Fruit fly (Drosophila melanogaster) whole organism, embryonic: Measurements from ENCODE around the gene Prim2.
A peak's percentile ranks its signal among the peaks of the same experiment; 100 is the strongest.

Experiments used
- Ada2b ChIP-seq: fragments of 200-800 bp; sonication (Bioruptor generic); IDR thresholded peaks from 2 replicates; pipeline ENCODE4 v1.3.6; 2022; ENCODE audit warnings: missing biosample characterization, missing genetic modification characterization
- Atf6 ChIP-seq: fragments of 200-800 bp; sonication (Bioruptor generic); IDR thresholded peaks from 2 replicates; pipeline ENCODE4 v1.3.6; 2022; ENCODE audit warnings: missing biosample characterization, missing genetic modification characterization
- B-H2 ChIP-seq: fragments of 200-800 bp; sonication (Bioruptor generic); optimal IDR thresholded peaks from 2 replicates; lab custom pipeline; 2018; ENCODE audit warnings: missing biosample characterization, mild to moderate bottlenecking, missing genetic modification characterization
- CG1024 ChIP-seq: fragments of 200-800 bp; sonication (Bioruptor generic); IDR thresholded peaks from 2 replicates; pipeline ENCODE4 v1.3.6; 2022; ENCODE audit warnings: missing biosample characterization, missing genetic modification characterization
- CG10462 ChIP-seq: fragments of 200-800 bp; sonication (Bioruptor generic); optimal IDR thresholded peaks from 2 replicates; lab custom pipeline; 2016; ENCODE audit warnings: missing biosample characterization, missing genetic modification characterization
- CG10979 ChIP-seq: fragments of 200-800 bp; sonication (Bioruptor generic); optimal IDR thresholded peaks from 2 replicates; lab custom pipeline; 2018; ENCODE audit warnings: missing biosample characterization, mild to moderate bottlenecking, missing genetic modification characterization, moderate library complexity
- CG12769 ChIP-seq: fragments of 200-800 bp; sonication (Bioruptor generic); optimal IDR thresholded peaks from 2 replicates; lab custom pipeline; 2019; ENCODE audit warnings: missing biosample characterization, mild to moderate bottlenecking, missing genetic modification characterization, moderate library complexity
- CG13287 ChIP-seq: fragments of 200-800 bp; sonication (Bioruptor generic); IDR thresholded peaks from 2 replicates; pipeline ENCODE4 v1.3.6; 2022; ENCODE audit warnings: missing biosample characterization, missing genetic modification characterization; ENCODE audit not compliant: partially characterized antibody
- CG13894 ChIP-seq: fragments of 200-800 bp; sonication (Bioruptor generic); optimal IDR thresholded peaks from 3 replicates; lab custom pipeline; 2018; ENCODE audit warnings: missing biosample characterization, mild to moderate bottlenecking, missing genetic modification characterization, moderate library complexity
- CG1602 ChIP-seq: fragments of 200-800 bp; sonication (Bioruptor generic); optimal IDR thresholded peaks from 3 replicates; lab custom pipeline; 2016; ENCODE audit warnings: missing biosample characterization, missing genetic modification characterization
- CG17359 ChIP-seq: fragments of 200-800 bp; sonication (Bioruptor generic); optimal IDR thresholded peaks from 3 replicates; lab custom pipeline; 2018; ENCODE audit warnings: missing biosample characterization, mild to moderate bottlenecking, missing genetic modification characterization, moderate library complexity
- CG17385 ChIP-seq: fragments of 200-800 bp; sonication (Bioruptor generic); optimal IDR thresholded peaks from 3 replicates; lab custom pipeline; 2018; ENCODE audit warnings: missing biosample characterization, mild to moderate bottlenecking, missing genetic modification characterization
- CG18476 ChIP-seq: fragments of 200-800 bp; sonication (Bioruptor generic); optimal IDR thresholded peaks from 2 replicates; lab custom pipeline; 2016; ENCODE audit warnings: missing biosample characterization, mild to moderate bottlenecking, missing genetic modification characterization
- CG2889 ChIP-seq: fragments of 200-800 bp; sonication (Bioruptor generic); IDR thresholded peaks from 3 replicates; pipeline ENCODE4 v1.3.6; 2022; ENCODE audit warnings: missing biosample characterization, missing genetic modification characterization
- CG31224 ChIP-seq: fragments of 200-800 bp; sonication (Bioruptor generic); IDR thresholded peaks from 2 replicates; pipeline ENCODE4 v1.3.6; 2022; ENCODE audit warnings: missing biosample characterization, missing genetic modification characterization
- CG3163 ChIP-seq: fragments of 200-800 bp; sonication (Bioruptor generic); optimal IDR thresholded peaks from 3 replicates; lab custom pipeline; 2016; ENCODE audit warnings: missing biosample characterization, missing genetic modification characterization
- CG32772 ChIP-seq: fragments of 200-800 bp; sonication (Bioruptor generic); IDR thresholded peaks from 2 replicates; pipeline ENCODE4 v1.3.6; 2022; ENCODE audit warnings: missing biosample characterization, missing genetic modification characterization
- CG34376 ChIP-seq: fragments of 200-800 bp; sonication (Bioruptor generic); optimal IDR thresholded peaks from 2 replicates; lab custom pipeline; 2018; ENCODE audit warnings: missing biosample characterization, mild to moderate bottlenecking, missing genetic modification characterization
- CG3838 ChIP-seq: fragments of 200-800 bp; sonication (Bioruptor generic); optimal IDR thresholded peaks from 3 replicates; lab custom pipeline; 2016; ENCODE audit warnings: missing biosample characterization, missing genetic modification characterization
- CG6689 ChIP-seq: fragments of 200-800 bp; sonication (Bioruptor generic); IDR thresholded peaks from 2 replicates; pipeline ENCODE4 v1.3.6; 2022; ENCODE audit warnings: missing biosample characterization, missing genetic modification characterization
- CG7928 ChIP-seq: fragments of 200-800 bp; sonication (Bioruptor generic); optimal IDR thresholded peaks from 2 replicates; lab custom pipeline; 2017; ENCODE audit warnings: missing biosample characterization, mild to moderate bottlenecking, missing genetic modification characterization
- CG7963 ChIP-seq: fragments of 200-800 bp; sonication (Bioruptor generic); IDR thresholded peaks from 3 replicates; pipeline ENCODE4 v1.3.6; 2022; ENCODE audit warnings: missing biosample characterization, missing genetic modification characterization; ENCODE audit not compliant: partially characterized antibody
- CG8388 ChIP-seq: fragments of 200-800 bp; sonication (Bioruptor generic); optimal IDR thresholded peaks from 2 replicates; lab custom pipeline; 2019; ENCODE audit warnings: missing biosample characterization, mild to moderate bottlenecking, missing genetic modification characterization, moderate library complexity
- CG9437 ChIP-seq: fragments of 200-800 bp; sonication (Bioruptor generic); optimal IDR thresholded peaks from 2 replicates; lab custom pipeline; 2018; ENCODE audit warnings: missing biosample characterization, mild to moderate bottlenecking, missing genetic modification characterization
- CG9727 ChIP-seq: fragments of 200-800 bp; sonication (Bioruptor generic); optimal IDR thresholded peaks from 3 replicates; lab custom pipeline; 2017; ENCODE audit warnings: missing biosample characterization, mild to moderate bottlenecking, missing genetic modification characterization
- CG9797 ChIP-seq: fragments of 200-800 bp; sonication (Bioruptor generic); optimal IDR thresholded peaks from 3 replicates; lab custom pipeline; 2018; ENCODE audit warnings: missing biosample characterization, mild to moderate bottlenecking, missing genetic modification characterization
- CG9932 ChIP-seq: fragments of 200-800 bp; sonication (Bioruptor generic); IDR thresholded peaks from 2 replicates; pipeline ENCODE4 v1.3.6; 2022; ENCODE audit warnings: missing biosample characterization, missing genetic modification characterization
- CkIIα-i1 ChIP-seq: fragments of 200-800 bp; sonication (Bioruptor generic); IDR thresholded peaks from 2 replicates; pipeline ENCODE4 v1.3.6; 2022; ENCODE audit warnings: missing biosample characterization, missing genetic modification characterization
- Dp ChIP-seq: fragments of 200-800 bp; sonication (Bioruptor generic); optimal IDR thresholded peaks from 2 replicates; lab custom pipeline; 2018; ENCODE audit warnings: missing biosample characterization, mild to moderate bottlenecking, missing genetic modification characterization, moderate library complexity
- HHEX ChIP-seq: fragments of 200-800 bp; sonication (Bioruptor generic); optimal IDR thresholded peaks from 3 replicates; lab custom pipeline; 2017; ENCODE audit warnings: missing biosample characterization, mild to moderate bottlenecking, missing genetic modification characterization, missing genetic modification reagents
- Hand ChIP-seq: fragments of 200-800 bp; sonication (Bioruptor generic); optimal IDR thresholded peaks from 2 replicates; lab custom pipeline; 2017; ENCODE audit warnings: mild to moderate bottlenecking, missing biosample characterization, missing genetic modification reagents, missing genetic modification characterization
- NC2β ChIP-seq: fragments of 200-800 bp; sonication (Bioruptor generic); optimal IDR thresholded peaks from 2 replicates; lab custom pipeline; 2016; ENCODE audit warnings: missing biosample characterization, missing genetic modification characterization
- Nf-YB ChIP-seq: fragments of 200-800 bp; sonication (Bioruptor generic); optimal IDR thresholded peaks from 3 replicates; lab custom pipeline; 2019; ENCODE audit warnings: missing biosample characterization, mild to moderate bottlenecking, missing genetic modification characterization, moderate library complexity
- Spps ChIP-seq: fragments of 200-800 bp; sonication (Bioruptor generic); optimal IDR thresholded peaks from 2 replicates; lab custom pipeline; 2018; ENCODE audit warnings: missing biosample characterization, mild to moderate bottlenecking, missing genetic modification characterization
- Stat92E ChIP-seq, 3 experiments: fragments of >200 bp in 2 of 3; fragments of 200-800 bp in 1 of 3; sonication (Bioruptor generic) in 1 of 3; optimal IDR thresholded peaks; 2 replicates each; lab custom pipeline; 2017 to 2019; ENCODE audit warnings: missing biosample characterization in 3 of 3, missing genetic modification characterization in 3 of 3, mild to moderate bottlenecking in 1 of 3, moderate library complexity in 1 of 3
- Tbp ChIP-seq: fragments of >200 bp; optimal IDR thresholded peaks from 2 replicates; lab custom pipeline; 2018; ENCODE audit warnings: missing biosample characterization, missing genetic modification characterization
- Usf ChIP-seq: fragments of 200-800 bp; sonication (Bioruptor generic); optimal IDR thresholded peaks from 2 replicates; lab custom pipeline; 2017; ENCODE audit warnings: missing genotype, missing biosample characterization, missing genetic modification characterization
- cwo ChIP-seq: fragments of 200-800 bp; sonication (Bioruptor generic); optimal IDR thresholded peaks from 3 replicates; lab custom pipeline; 2017; ENCODE audit warnings: missing biosample characterization, missing genetic modification characterization, mild to moderate bottlenecking, moderate library complexity, missing genetic modification reagents
- danr ChIP-seq: fragments of 200-800 bp; sonication (Bioruptor generic); IDR thresholded peaks from 2 replicates; pipeline ENCODE4 v1.3.6; 2022; ENCODE audit warnings: missing biosample characterization, missing genetic modification characterization
- ems ChIP-seq: fragments of 200-800 bp; sonication (Bioruptor generic); optimal IDR thresholded peaks from 3 replicates; lab custom pipeline; 2016; ENCODE audit warnings: missing biosample characterization, missing genetic modification characterization
- eyg ChIP-seq: fragments of 200-800 bp; sonication (Bioruptor generic); optimal IDR thresholded peaks from 3 replicates; lab custom pipeline; 2016; ENCODE audit warnings: missing biosample characterization, missing genetic modification characterization
- fd3F ChIP-seq: fragments of 200-800 bp; sonication (Bioruptor generic); optimal IDR thresholded peaks from 2 replicates; lab custom pipeline; 2018; ENCODE audit warnings: missing biosample characterization, mild to moderate bottlenecking, missing genetic modification characterization, moderate library complexity
- gfzf ChIP-seq: fragments of 200-800 bp; sonication (Bioruptor generic); optimal IDR thresholded peaks from 2 replicates; lab custom pipeline; 2016; ENCODE audit warnings: missing biosample characterization, mild to moderate bottlenecking, missing genetic modification characterization, moderate library complexity
- tna ChIP-seq: fragments of 200-800 bp; sonication (Bioruptor generic); IDR thresholded peaks from 2 replicates; pipeline ENCODE4 v1.3.6; 2022; ENCODE audit warnings: missing biosample characterization, missing genetic modification characterization; ENCODE audit not compliant: partially characterized antibody
- trem ChIP-seq: fragments of 200-800 bp; optimal IDR thresholded peaks from 3 replicates; lab custom pipeline; 2019; ENCODE audit warnings: missing biosample characterization, mild to moderate bottlenecking, missing genetic modification characterization, moderate library complexity
- unc-4 ChIP-seq: fragments of 200-800 bp; sonication (Bioruptor generic); IDR thresholded peaks from 2 replicates; pipeline ENCODE4 v1.3.6; 2022; ENCODE audit warnings: missing biosample characterization, missing genetic modification characterization; ENCODE audit not compliant: partially characterized antibody
- yki ChIP-seq: fragments of >200 bp; optimal IDR thresholded peaks from 3 replicates; lab custom pipeline; 2018
- z ChIP-seq: fragments of 200-800 bp; sonication (Bioruptor generic); IDR thresholded peaks from 3 replicates; pipeline ENCODE4 v1.3.6; 2022; ENCODE audit warnings: missing biosample characterization, missing genetic modification characterization
- zen2 ChIP-seq: fragments of 200-800 bp; sonication (Bioruptor generic); IDR thresholded peaks from 3 replicates; pipeline ENCODE4 v1.3.6; 2022; ENCODE audit warnings: missing biosample characterization, missing genetic modification characterization; ENCODE audit not compliant: partially characterized antibody
- zfh1 ChIP-seq: fragments of 200-800 bp; sonication (Bioruptor generic); IDR thresholded peaks from 3 replicates; pipeline ENCODE4 v1.3.6; 2022; ENCODE audit warnings: missing biosample characterization, missing genetic modification characterization

Prim2 gene

dm6 chr3L:20349333-20349924 lies 12.0 kb downstream of the Prim2 start (continued):
- TF ChIP-seq CG7963, result peak; percentile 34; the same call in 1 of the 3 replicates
- no peak for TF ChIP-seq CG7928 (GFP tag; lab: Kevin White, UChicago)
- TF ChIP-seq Hand (GFP tag; lab: Kevin White, UChicago), result no peak
- TF ChIP-seq trem (tag; lab: Kevin White, UChicago), result no peak
- TF ChIP-seq CG18476, result no peak
- no peak for TF ChIP-seq HHEX
- no peak for TF ChIP-seq zfh1 (GFP tag; lab: Robert Waterston, UW)
- TF ChIP-seq gfzf, result no peak
- no peak for TF ChIP-seq CG1024 (GFP tag; lab: Robert Waterston, UW)
- TF ChIP-seq CG8388 (GFP tag; lab: Kevin White, UChicago), result no peak
- no peak for TF ChIP-seq danr
- peak; percentile 63 for TF ChIP-seq Nf-YB
- no peak for TF ChIP-seq CG1602 (GFP tag; lab: Kevin White, UChicago)
- no peak for TF ChIP-seq Spps (tag; lab: Kevin White, UChicago)
- no peak for TF ChIP-seq Stat92E (GFP tag; optimal IDR thresholded peaks at IDR 0.05; lab: Kevin White, UChicago)
- TF ChIP-seq CG13287 (GFP tag; lab: Robert Waterston, UW), result peak; percentile 56
- no peak for TF ChIP-seq unc-4 (GFP tag; lab: Robert Waterston, UW)
- no peak for TF ChIP-seq CG32772 (GFP tag; lab: Robert Waterston, UW)
- no peak for TF ChIP-seq CG17359
- 0 out of 2 replicates have a peak, but pooled peaks have one; percentile 15 for TF ChIP-seq tna (GFP tag; lab: Robert Waterston, UW)
- TF ChIP-seq Usf (GFP tag; lab: Kevin White, UChicago), result no peak
- no peak for TF ChIP-seq B-H2 (GFP tag; lab: Kevin White, UChicago)
- TF ChIP-seq cwo (GFP tag; lab: Kevin White, UChicago), result peak; percentile 73
- TF ChIP-seq Atf6 (GFP tag; lab: Robert Waterston, UW), result 0 out of 2 replicates have a peak, but pooled peaks have one; percentile 30
- no peak for TF ChIP-seq CG6689 (GFP tag; lab: Robert Waterston, UW)
- no peak for TF ChIP-seq CG9932
- TF ChIP-seq Tbp (GFP tag; lab: Kevin White, UChicago), result no peak
- no peak for TF ChIP-seq CG9797 (GFP tag; lab: Kevin White, UChicago)
- TF ChIP-seq CG9727 (GFP tag; lab: Kevin White, UChicago), result no peak
- TF ChIP-seq CG13894 (tag; lab: Kevin White, UChicago), result no peak
- no peak for TF ChIP-seq CG9437
- TF ChIP-seq CG3163 (GFP tag; lab: Kevin White, UChicago), result no peak
- no peak for TF ChIP-seq CG12769
- no peak for TF ChIP-seq CG2889 (GFP tag; lab: Robert Waterston, UW)
- peak; percentile 48 for TF ChIP-seq yki (lab: Kevin White, UChicago)
- TF ChIP-seq CG34376 (GFP tag; lab: Kevin White, UChicago), result peak; percentile 26
- no peak for TF ChIP-seq CG17385
- no peak for TF ChIP-seq ems (GFP tag; lab: Kevin White, UChicago)
- no peak for TF ChIP-seq Dp (GFP tag; lab: Kevin White, UChicago)
- no peak for TF ChIP-seq CkIIα-i1 (GFP tag; lab: Robert Waterston, UW)
- TF ChIP-seq fd3F (GFP tag; lab: Kevin White, UChicago), result no peak
- no peak for TF ChIP-seq eyg (GFP tag; lab: Kevin White, UChicago)
- TF ChIP-seq z (GFP tag; lab: Robert Waterston, UW), result peak; percentile 93
- TF ChIP-seq CG10979 (tag; lab: Kevin White, UChicago), result no peak
- no peak for TF ChIP-seq zen2
- no peak for TF ChIP-seq NC2β (GFP tag; lab: Kevin White, UChicago)
- TF ChIP-seq Ada2b (GFP tag; lab: Robert Waterston, UW), result no peak
- TF ChIP-seq CG3838 (GFP tag; lab: Kevin White, UChicago), result no peak
- TF ChIP-seq CG10462 (GFP tag; lab: Kevin White, UChicago), result no peak
- no peak for TF ChIP-seq CG31224 (GFP tag; lab: Robert Waterston, UW)
